Fruit fly (Drosophila melanogaster) whole organism, embryonic: ENCODE data around the gene CG31897.

ENCODE experiments used
- Aef1 ChIP-seq: fragments of 200-800 bp; sonication (Bioruptor generic); IDR thresholded peaks from 3 replicates; pipeline ENCODE4 v1.3.6; 2022; ENCODE audit warnings: missing biosample characterization, missing genetic modification characterization
- Antp ChIP-seq: fragments of 200-800 bp; sonication (Bioruptor generic); optimal IDR thresholded peaks from 3 replicates; lab custom pipeline; 2016; ENCODE audit warnings: missing biosample characterization, missing genetic modification characterization
- Bdp1 ChIP-seq: fragments of 200-800 bp; sonication (Bioruptor generic); optimal IDR thresholded peaks from 3 replicates; lab custom pipeline; 2016; ENCODE audit warnings: missing biosample characterization, missing genetic modification characterization
- CG10321 ChIP-seq: fragments of 200-800 bp; sonication (Bioruptor generic); IDR thresholded peaks from 2 replicates; pipeline ENCODE4 v1.3.6; 2022; ENCODE audit warnings: missing biosample characterization, missing genetic modification characterization
- CG12299 ChIP-seq: fragments of 200-800 bp; sonication (Bioruptor generic); optimal IDR thresholded peaks from 2 replicates; lab custom pipeline; 2018; ENCODE audit warnings: missing biosample characterization, mild to moderate bottlenecking, missing genetic modification characterization
- CG12744 ChIP-seq: fragments of 200-800 bp; sonication (Bioruptor generic); optimal IDR thresholded peaks from 2 replicates; lab custom pipeline; 2016; ENCODE audit warnings: missing biosample characterization, missing genetic modification characterization
- CG13296 ChIP-seq: fragments of 200-800 bp; sonication (Bioruptor generic); optimal IDR thresholded peaks from 3 replicates; lab custom pipeline; 2018; ENCODE audit warnings: missing biosample characterization, mild to moderate bottlenecking, missing genetic modification characterization
- CG13424 ChIP-seq: fragments of 200-800 bp; sonication (Bioruptor generic); optimal IDR thresholded peaks from 2 replicates; lab custom pipeline; 2019; ENCODE audit warnings: missing biosample characterization, mild to moderate bottlenecking, missing genetic modification characterization, moderate library complexity
- CG17328 ChIP-seq: fragments of 200-800 bp; sonication (Bioruptor generic); IDR thresholded peaks from 2 replicates; pipeline ENCODE4 v1.3.6; 2022; ENCODE audit warnings: missing biosample characterization, missing genetic modification characterization
- CG17829 ChIP-seq: fragments of 200-800 bp; optimal IDR thresholded peaks from 2 replicates; lab custom pipeline; 2019; ENCODE audit warnings: missing biosample characterization, mild to moderate bottlenecking, missing genetic modification characterization, moderate library complexity
- CG2120 ChIP-seq: fragments of 200-800 bp; sonication (Bioruptor generic); optimal IDR thresholded peaks from 3 replicates; lab custom pipeline; 2016; ENCODE audit warnings: missing biosample characterization, missing genetic modification characterization
- CG3065 ChIP-seq: fragments of 200-800 bp; sonication (Bioruptor generic); optimal IDR thresholded peaks from 2 replicates; lab custom pipeline; 2016; ENCODE audit warnings: missing biosample characterization, missing genetic modification characterization
- CG33213 ChIP-seq: fragments of 200-800 bp; sonication (Bioruptor generic); optimal IDR thresholded peaks from 3 replicates; lab custom pipeline; 2016; ENCODE audit warnings: missing biosample characterization, missing genetic modification characterization
- CG43689 ChIP-seq: fragments of 200-800 bp; sonication (Bioruptor generic); IDR thresholded peaks from 2 replicates; pipeline ENCODE4 v1.3.6; 2022; ENCODE audit warnings: missing biosample characterization, missing genetic modification characterization
- CG4424 ChIP-seq: fragments of 200-800 bp; sonication (Bioruptor generic); optimal IDR thresholded peaks from 3 replicates; lab custom pipeline; 2016; ENCODE audit warnings: missing biosample characterization, missing genetic modification characterization
- CG4707 ChIP-seq: fragments of 200-800 bp; sonication (Bioruptor generic); optimal IDR thresholded peaks from 2 replicates; lab custom pipeline; 2018; ENCODE audit warnings: missing biosample characterization, mild to moderate bottlenecking, missing genetic modification characterization, moderate library complexity
- CG5953 ChIP-seq: fragments of 200-800 bp; sonication (Bioruptor generic); IDR thresholded peaks from 2 replicates; pipeline ENCODE4 v1.3.6; 2022; ENCODE audit warnings: missing biosample characterization, missing genetic modification characterization
- CG6254 ChIP-seq: fragments of 200-800 bp; sonication (Bioruptor generic); optimal IDR thresholded peaks from 3 replicates; lab custom pipeline; 2017; ENCODE audit warnings: mild to moderate bottlenecking, missing biosample characterization, missing genetic modification reagents, missing genetic modification characterization
- CG8388 ChIP-seq: fragments of 200-800 bp; sonication (Bioruptor generic); optimal IDR thresholded peaks from 2 replicates; lab custom pipeline; 2019; ENCODE audit warnings: missing biosample characterization, mild to moderate bottlenecking, missing genetic modification characterization, moderate library complexity
- CG9876 ChIP-seq: fragments of 200-800 bp; sonication (Bioruptor generic); optimal IDR thresholded peaks from 2 replicates; lab custom pipeline; 2016; ENCODE audit warnings: missing biosample characterization, missing genetic modification characterization
- Camta ChIP-seq: fragments of 200-800 bp; sonication (Bioruptor generic); optimal IDR thresholded peaks from 2 replicates; lab custom pipeline; 2016; ENCODE audit warnings: missing biosample characterization, missing genetic modification characterization
- Dll ChIP-seq: fragments of 200-800 bp; sonication (Bioruptor generic); IDR thresholded peaks from 4 replicates; pipeline ENCODE4 v1.3.6; 2022; ENCODE audit warnings: missing biosample characterization, missing genetic modification characterization; ENCODE audit not compliant: partially characterized antibody
- Dref ChIP-seq: fragments of 200-800 bp; sonication (Bioruptor generic); IDR thresholded peaks from 2 replicates; pipeline ENCODE4 v1.3.6; 2022; ENCODE audit warnings: missing biosample characterization, missing genetic modification characterization
- Eip74EF ChIP-seq, 2 experiments: fragments of 200-800 bp in 1 of 2; fragments of >200 bp in 1 of 2; sonication (Bioruptor generic) in 1 of 2; optimal IDR thresholded peaks; 2 replicates each; lab custom pipeline; 2017 to 2019; ENCODE audit warnings: missing biosample characterization in 2 of 2, missing genetic modification characterization in 2 of 2, mild to moderate bottlenecking in 1 of 2, moderate library complexity in 1 of 2
- Hand ChIP-seq: fragments of 200-800 bp; sonication (Bioruptor generic); optimal IDR thresholded peaks from 2 replicates; lab custom pipeline; 2017; ENCODE audit warnings: mild to moderate bottlenecking, missing biosample characterization, missing genetic modification reagents, missing genetic modification characterization
- Hsf ChIP-seq: fragments of 200-800 bp; sonication (Bioruptor generic); optimal IDR thresholded peaks from 3 replicates; lab custom pipeline; 2016; ENCODE audit warnings: missing biosample characterization, missing genetic modification characterization
- Lhr ChIP-seq: fragments of 200-800 bp; sonication (Bioruptor generic); optimal IDR thresholded peaks from 3 replicates; lab custom pipeline; 2017; ENCODE audit warnings: mild to moderate bottlenecking, missing biosample characterization, missing genetic modification reagents, missing genetic modification characterization
- Sox100B ChIP-seq: fragments of 200-800 bp; sonication (Bioruptor generic); optimal IDR thresholded peaks from 3 replicates; lab custom pipeline; 2018; ENCODE audit warnings: missing biosample characterization, mild to moderate bottlenecking, missing genetic modification characterization
- TFAM ChIP-seq: fragments of 200-800 bp; sonication (Bioruptor generic); optimal IDR thresholded peaks from 2 replicates; lab custom pipeline; 2017; ENCODE audit warnings: missing biosample characterization, missing genetic modification characterization, inconsistent platforms
- al ChIP-seq: fragments of 200-800 bp; sonication (Bioruptor generic); IDR thresholded peaks from 2 replicates; pipeline ENCODE4 v1.3.6; 2022; ENCODE audit warnings: missing biosample characterization, missing genetic modification characterization
- bowl ChIP-seq: fragments of 200-800 bp; sonication (Bioruptor generic); IDR thresholded peaks from 2 replicates; pipeline ENCODE4 v1.3.6; 2022; ENCODE audit warnings: missing biosample characterization, missing genetic modification characterization
- cato ChIP-seq: fragments of 200-800 bp; sonication (Bioruptor generic); optimal IDR thresholded peaks from 2 replicates; lab custom pipeline; 2016; ENCODE audit warnings: missing biosample characterization, missing genetic modification characterization, borderline replicate concordance
- croc ChIP-seq: fragments of 200-800 bp; sonication (Bioruptor generic); conservative IDR thresholded peaks from 3 replicates; pipeline ENCODE4 v1.3.6; 2022; ENCODE audit warnings: missing biosample characterization, missing genetic modification characterization
- cwo ChIP-seq: fragments of 200-800 bp; sonication (Bioruptor generic); optimal IDR thresholded peaks from 3 replicates; lab custom pipeline; 2017; ENCODE audit warnings: missing biosample characterization, missing genetic modification characterization, mild to moderate bottlenecking, moderate library complexity, missing genetic modification reagents
- dysf ChIP-seq: fragments of 200-800 bp; sonication (Bioruptor generic); IDR thresholded peaks from 3 replicates; pipeline ENCODE4 v1.3.6; 2022; ENCODE audit warnings: missing biosample characterization, missing genetic modification characterization
- gsb ChIP-seq: fragments of 200-800 bp; sonication (Bioruptor generic); IDR thresholded peaks from 2 replicates; pipeline ENCODE4 v1.3.6; 2022; ENCODE audit warnings: missing biosample characterization, missing genetic modification characterization
- gt ChIP-seq: fragments of 200-800 bp; sonication (Bioruptor generic); IDR thresholded peaks from 2 replicates; pipeline ENCODE4 v1.3.6; 2022; ENCODE audit warnings: missing biosample characterization, missing genetic modification characterization
- klu ChIP-seq: fragments of 200-800 bp; sonication (Bioruptor generic); IDR thresholded peaks from 2 replicates; pipeline ENCODE4 v1.3.6; 2022; ENCODE audit warnings: missing biosample characterization, missing genetic modification characterization
- nerfin-1 ChIP-seq: fragments of 200-800 bp; sonication (Bioruptor generic); optimal IDR thresholded peaks from 3 replicates; lab custom pipeline; 2019; ENCODE audit warnings: missing biosample characterization, mild to moderate bottlenecking, missing genetic modification characterization, moderate library complexity
- pb ChIP-seq: fragments of 200-800 bp; sonication (Bioruptor generic); optimal IDR thresholded peaks from 3 replicates; lab custom pipeline; 2016; ENCODE audit warnings: missing biosample characterization, missing genetic modification characterization
- sc ChIP-seq, 3 experiments: fragments of >200 bp in 2 of 3; fragments of 200-800 bp in 1 of 3; sonication (Bioruptor generic) in 1 of 3; optimal IDR thresholded peaks; 2 replicates in 2 of 3; 3 replicates in 1 of 3; lab custom pipeline; 2017; ENCODE audit warnings: mild to moderate bottlenecking in 1 of 3, missing biosample characterization in 1 of 3, missing genetic modification characterization in 1 of 3, missing genetic modification reagents in 1 of 3
- sob ChIP-seq: fragments of 200-800 bp; sonication (Bioruptor generic); IDR thresholded peaks from 2 replicates; pipeline ENCODE4 v1.3.6; 2022; ENCODE audit warnings: missing biosample characterization, missing genetic modification characterization
- sug ChIP-seq: fragments of 200-800 bp; optimal IDR thresholded peaks from 2 replicates; lab custom pipeline; 2019; ENCODE audit warnings: missing biosample characterization, mild to moderate bottlenecking, missing genetic modification characterization, moderate library complexity
- tll ChIP-seq, 2 experiments: fragments of 200-800 bp in 1 of 2; fragments of >200 bp in 1 of 2; sonication (Bioruptor generic) in 1 of 2; optimal IDR thresholded peaks; 2 replicates each; lab custom pipeline; 2017 to 2019; ENCODE audit warnings: missing biosample characterization in 2 of 2, missing genetic modification characterization in 2 of 2, mild to moderate bottlenecking in 1 of 2, moderate library complexity in 1 of 2
- toy ChIP-seq: fragments of 200-800 bp; sonication (Bioruptor generic); IDR thresholded peaks from 2 replicates; pipeline ENCODE4 v1.3.6; 2022; ENCODE audit warnings: missing biosample characterization, missing genetic modification characterization
- unc-4 ChIP-seq: fragments of 200-800 bp; sonication (Bioruptor generic); IDR thresholded peaks from 2 replicates; pipeline ENCODE4 v1.3.6; 2022; ENCODE audit warnings: missing biosample characterization, missing genetic modification characterization; ENCODE audit not compliant: partially characterized antibody
- zfh1 ChIP-seq: fragments of 200-800 bp; sonication (Bioruptor generic); IDR thresholded peaks from 3 replicates; pipeline ENCODE4 v1.3.6; 2022; ENCODE audit warnings: missing biosample characterization, missing genetic modification characterization

Gene CG31897

dm6 chr2L:8463144-8464106 is 21.2 kb downstream of the CG31897 start, which contains the start of gene Agpat2 (continued):
- TF ChIP-seq CG43689 (GFP tag; lab: Robert Waterston, UW) (no peak), zfh1 (GFP tag; lab: Robert Waterston, UW) (peak; percentile 81), CG4707 (peak; percentile 60), dysf (GFP tag; lab: Robert Waterston, UW) (peak; percentile 87), Lhr (GFP tag; lab: Kevin White, UChicago) (peak; percentile 29), Hsf (GFP tag; lab: Kevin White, UChicago) (peak; percentile 86), cato (GFP tag; lab: Kevin White, UChicago) (peak; percentile 67), CG5953 (GFP tag; lab: Robert Waterston, UW) (0 out of 2 replicates have a peak, but pooled peaks have one; percentile 53), Eip74EF (GFP tag; optimal IDR thresholded peaks at IDR 0.05; lab: Kevin White, UChicago) (peak in 1 of 2 experiments; percentile 65), CG10321 (GFP tag; lab: Robert Waterston, UW) (no peak), TFAM (peak; percentile 19), al (GFP tag; lab: Robert Waterston, UW) (no peak), nerfin-1 (peak; percentile 38), CG17829 (peak; percentile 79), CG17328 (GFP tag; lab: Robert Waterston, UW) (peak; percentile 79), CG12299 (tag; lab: Kevin White, UChicago) (peak; percentile 81), Hand (GFP tag; lab: Kevin White, UChicago) (peak; percentile 89), Sox100B (GFP tag; lab: Kevin White, UChicago) (peak; percentile 75), bowl (GFP tag; lab: Robert Waterston, UW) (no peak), croc (peak; percentile 70; the same call in 2 of the 3 replicates), CG8388 (peak; percentile 87), Dll (GFP tag; lab: Robert Waterston, UW) (no peak), CG13424 (tag; lab: Kevin White, UChicago) (peak; percentile 88), gsb (GFP tag; lab: Robert Waterston, UW) (no peak; the same call in 1 of the 2 replicates), CG9876 (GFP tag; lab: Kevin White, UChicago) (peak; percentile 54), CG4424 (GFP tag; lab: Kevin White, UChicago) (peak; percentile 86), klu (no peak; the same call in 1 of the 2 replicates), CG2120 (peak; percentile 93), Antp (GFP tag; lab: Kevin White, UChicago) (peak; percentile 75), toy (no peak), pb (peak; percentile 32), CG6254 (peak; percentile 79), unc-4 (GFP tag; lab: Robert Waterston, UW) (no peak), sc (optimal IDR thresholded peaks at IDR 0.05; lab: Kevin White, UChicago) (no peak), sc (GFP tag; optimal IDR thresholded peaks at IDR 0.05; lab: Kevin White, UChicago) (peak; percentile 80), tll (GFP tag; optimal IDR thresholded peaks at IDR 0.05; lab: Kevin White, UChicago) (no peak), Aef1 (peak; percentile 52), Dref (GFP tag; lab: Robert Waterston, UW) (no peak), Camta (GFP tag; lab: Kevin White, UChicago) (peak; percentile 79), Bdp1 (GFP tag; lab: Kevin White, UChicago) (peak; percentile 64), CG33213 (GFP tag; lab: Kevin White, UChicago) (peak; percentile 68), CG3065 (GFP tag; lab: Kevin White, UChicago) (no peak), gt (no peak), CG12744 (peak; percentile 67), sob (GFP tag; lab: Robert Waterston, UW) (peak; percentile 76), sug (tag; lab: Kevin White, UChicago) (peak; percentile 17), cwo (GFP tag; lab: Kevin White, UChicago) (peak; percentile 83), CG13296 (GFP tag; lab: Kevin White, UChicago) (peak; percentile 68)
